Worm (Caenorhabditis elegans): ENCODE data around the gene ZK1236.9.

DNA sequence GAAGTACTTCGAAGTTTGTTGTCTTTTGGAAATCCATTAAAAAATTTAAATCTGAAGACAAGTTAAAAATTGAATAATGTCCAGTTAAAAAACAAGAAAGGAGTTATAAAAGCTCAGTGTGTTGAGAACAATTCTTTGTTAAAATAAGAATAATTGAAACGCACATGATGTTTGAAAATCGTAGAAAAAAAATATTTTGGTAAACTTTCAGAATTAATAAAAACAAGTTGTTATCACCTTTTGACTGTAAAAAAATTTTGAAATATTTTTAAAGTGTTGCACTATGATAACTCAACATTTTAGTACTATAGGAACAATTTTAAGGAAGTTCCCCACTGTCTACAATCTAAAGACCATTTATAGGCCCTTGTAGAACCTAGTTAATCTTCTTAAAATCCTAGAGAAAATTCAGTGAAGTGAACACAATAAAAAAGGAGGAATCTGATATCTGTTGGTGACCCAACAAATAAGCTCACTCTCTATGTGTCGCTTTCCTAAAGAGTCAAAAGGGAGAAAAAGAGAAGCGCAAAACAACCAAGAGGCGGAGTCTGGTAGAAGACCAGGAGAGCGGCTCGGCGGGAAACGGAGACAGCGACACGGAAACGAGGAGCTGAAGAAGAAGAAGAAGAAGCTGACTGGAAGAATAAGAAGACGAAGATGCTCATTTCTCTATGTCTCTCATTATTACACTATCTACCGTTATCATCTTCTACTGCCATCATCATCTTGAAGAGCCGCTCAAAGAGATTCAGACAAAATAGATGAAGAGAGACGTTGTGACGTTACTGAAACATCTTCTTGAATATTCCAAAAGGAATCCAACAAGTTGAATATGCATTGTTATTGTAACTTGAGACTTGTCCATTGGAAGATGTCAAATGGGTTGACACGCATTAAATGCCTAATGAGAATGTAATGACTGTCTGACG is 40.3 kb downstream of the ZK1236.9 start, which contains the start of gene ZK353.10:
- TF ChIP-seq dao-5 (tag; optimal IDR thresholded peaks at IDR 0.05) (no peak), him-1 (tag; optimal IDR thresholded peaks at IDR 0.05) (peak; percentile 41), W03F9.2 (tag; optimal IDR thresholded peaks at IDR 0.05) (no peak)
